Worm (Caenorhabditis elegans): ENCODE data around the gene clec-186.

- TF ChIP-seq C17E4.6 (GFP tag; IDR thresholded peaks at IDR 0.05), result no peak
- TF ChIP-seq snpc-1.1 (tag; optimal IDR thresholded peaks at IDR 0.05; ENCODE audit: insufficient read depth), result no peak
- TF ChIP-seq die-1 (tag; optimal IDR thresholded peaks at IDR 0.05), result no peak
- TF ChIP-seq fkh-3 (tag; optimal IDR thresholded peaks at IDR 0.05), result no peak
- no peak for TF ChIP-seq gei-17 (GFP tag; optimal IDR thresholded peaks at IDR 0.05)
- TF ChIP-seq unc-62 (GFP tag; optimal IDR thresholded peaks at IDR 0.05), result no peak
- no peak for TF ChIP-seq ceh-40 (GFP tag; IDR thresholded peaks at IDR 0.05)
- no peak for TF ChIP-seq mel-28 (tag; optimal IDR thresholded peaks at IDR 0.05; ENCODE audit: borderline replicate concordance)
- TF ChIP-seq chd-7 (tag; optimal IDR thresholded peaks at IDR 0.05), result no peak
- no peak for TF ChIP-seq hrde-1 (tag; optimal IDR thresholded peaks at IDR 0.05; ENCODE audit: borderline replicate concordance)
Observed at ce11 chrIV:12842895-12843294, 23.0 kb upstream of the clec-186 start.
